Worm (Caenorhabditis elegans): ENCODE data around the gene T05D4.5.

Gene T05D4.5

DNA sequence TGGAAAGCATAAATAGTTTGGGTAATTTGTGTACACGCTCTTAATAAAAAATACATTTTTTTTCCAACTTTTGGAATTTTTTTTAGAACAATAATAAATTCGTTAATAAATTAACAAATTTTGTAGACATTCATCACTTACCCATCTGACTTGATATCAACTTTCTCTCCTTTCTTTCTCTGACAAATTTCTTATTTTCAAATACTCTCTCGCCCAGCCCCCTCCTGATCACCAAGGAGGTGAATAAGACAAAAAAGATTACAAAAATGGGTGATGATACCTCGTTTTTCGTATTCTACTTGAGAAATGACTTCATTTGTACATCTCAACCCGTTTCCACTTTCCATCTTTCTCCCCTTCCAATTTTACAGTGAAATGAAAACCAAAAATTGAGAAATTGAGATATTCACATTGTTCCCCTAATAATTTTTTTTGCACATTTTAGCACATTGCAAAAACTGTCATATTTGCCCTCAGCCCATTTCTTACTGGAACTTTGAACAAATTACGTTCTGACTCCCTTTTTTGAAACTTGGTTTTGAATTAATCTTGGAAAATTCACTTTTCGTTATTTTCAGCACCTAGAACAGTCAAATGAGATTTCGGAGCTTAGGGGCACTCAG, 4.9 kb upstream of the T05D4.5 start, which contains the start of gene osm-7:
Gene osm-7 (plus strand): TSS at position 573 of the 623 bp plus-strand sequence.
- TF ChIP-seq blmp-1 (tag; optimal IDR thresholded peaks at IDR 0.05; ENCODE audit: insufficient read depth): peak; percentile 65
- TF ChIP-seq nhr-23 (tag; optimal IDR thresholded peaks at IDR 0.05): no peak

DNA sequence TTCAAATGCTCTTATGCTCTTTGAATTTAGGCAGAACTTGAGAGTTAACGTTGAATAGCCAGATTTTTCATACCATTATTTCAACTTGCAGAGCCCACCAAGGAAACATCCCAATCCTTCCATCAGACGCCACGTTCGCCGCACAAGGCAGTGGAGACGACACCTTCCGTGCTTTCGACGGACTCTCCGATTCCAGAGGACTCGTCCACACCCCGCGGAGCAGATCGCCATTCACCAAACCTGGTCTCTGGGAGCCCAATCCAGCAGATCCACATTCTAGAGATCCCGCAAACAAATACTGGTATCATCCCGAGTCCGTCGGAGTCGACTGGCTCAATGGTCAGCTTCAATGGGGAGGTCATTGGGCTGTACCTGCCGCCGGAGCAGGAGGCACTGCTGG, 562 bp upstream of the T05D4.5 start:
- TF ChIP-seq elt-1 (tag; optimal IDR thresholded peaks at IDR 0.05) (no peak), mbf-1 (tag; optimal IDR thresholded peaks at IDR 0.05) (no peak), ceh-82 (tag; optimal IDR thresholded peaks at IDR 0.05) (no peak), aly-2 (tag; optimal IDR thresholded peaks at IDR 0.05) (no peak), nhr-23 (tag; optimal IDR thresholded peaks at IDR 0.05) (no peak)

DNA sequence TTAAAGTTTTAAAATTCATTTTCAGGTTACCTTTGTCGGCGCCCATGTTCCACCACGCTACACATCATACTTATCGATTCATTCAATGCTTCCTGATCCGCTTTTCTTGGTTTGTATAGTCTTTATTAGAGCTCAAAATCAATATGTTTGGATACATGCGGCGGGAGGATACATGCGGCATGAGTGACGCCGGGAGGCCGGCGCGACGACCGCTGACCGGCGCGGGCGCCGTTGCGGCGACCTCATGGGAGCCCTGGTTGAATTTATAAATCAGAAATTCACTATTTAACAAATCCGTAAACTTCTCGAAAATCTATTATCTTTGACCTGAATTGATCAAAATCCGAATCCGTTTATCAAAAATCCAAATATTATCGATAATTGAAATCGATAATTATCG, 1.1 kb downstream of the T05D4.5 start:
- TF ChIP-seq snpc-4 (tag; optimal IDR thresholded peaks at IDR 0.05) (no peak), nhr-21 (tag; optimal IDR thresholded peaks at IDR 0.05) (no peak), unc-55 (GFP tag; optimal IDR thresholded peaks at IDR 0.05) (no peak), egl-27 (tag; optimal IDR thresholded peaks at IDR 0.05) (no peak), C34F6.9 (tag; optimal IDR thresholded peaks at IDR 0.05) (no peak), sma-9 (GFP tag; optimal IDR thresholded peaks at IDR 0.05) (no peak), sma-9 (tag; optimal IDR thresholded peaks at IDR 0.05) (no peak), ceh-82 (tag; optimal IDR thresholded peaks at IDR 0.05) (no peak), crh-2 (tag; optimal IDR thresholded peaks at IDR 0.05) (no peak), nhr-25 (tag; optimal IDR thresholded peaks at IDR 0.05) (no peak), Y55F3AM.14 (GFP tag; optimal IDR thresholded peaks at IDR 0.05) (no peak), fos-1 (tag; optimal IDR thresholded peaks at IDR 0.05) (no peak), dmd-4 (tag; optimal IDR thresholded peaks at IDR 0.05) (no peak), lin-13 (GFP tag; optimal IDR thresholded peaks at IDR 0.05) (no peak), elt-1 (tag; optimal IDR thresholded peaks at IDR 0.05) (no peak)

DNA sequence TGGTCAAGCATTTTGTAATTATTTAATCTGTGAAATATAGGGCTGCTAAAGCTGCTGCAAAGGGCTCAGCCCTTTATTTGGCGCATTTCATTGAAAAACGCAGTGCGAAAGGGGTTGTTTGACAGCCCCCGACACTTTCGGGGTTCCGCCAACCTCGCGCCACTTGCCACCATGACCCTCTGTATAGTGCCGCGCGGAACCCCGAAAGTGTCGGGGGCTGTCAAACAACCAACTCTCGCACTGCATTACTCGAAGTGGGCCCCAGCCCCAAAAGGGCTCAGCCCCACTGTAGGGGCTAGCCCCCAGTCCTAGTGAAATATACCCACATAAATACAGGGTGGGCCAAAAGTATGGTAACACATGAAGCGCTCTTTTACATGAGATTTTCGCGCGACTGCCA, 19.6 kb downstream of the T05D4.5 start:
- TF ChIP-seq mdl-1 (tag; optimal IDR thresholded peaks at IDR 0.05): no peak
- TF ChIP-seq nhr-6 (tag; optimal IDR thresholded peaks at IDR 0.05): no peak
- TF ChIP-seq mbf-1 (tag; optimal IDR thresholded peaks at IDR 0.05): no peak
- TF ChIP-seq alr-1 (tag; optimal IDR thresholded peaks at IDR 0.05): no peak

DNA sequence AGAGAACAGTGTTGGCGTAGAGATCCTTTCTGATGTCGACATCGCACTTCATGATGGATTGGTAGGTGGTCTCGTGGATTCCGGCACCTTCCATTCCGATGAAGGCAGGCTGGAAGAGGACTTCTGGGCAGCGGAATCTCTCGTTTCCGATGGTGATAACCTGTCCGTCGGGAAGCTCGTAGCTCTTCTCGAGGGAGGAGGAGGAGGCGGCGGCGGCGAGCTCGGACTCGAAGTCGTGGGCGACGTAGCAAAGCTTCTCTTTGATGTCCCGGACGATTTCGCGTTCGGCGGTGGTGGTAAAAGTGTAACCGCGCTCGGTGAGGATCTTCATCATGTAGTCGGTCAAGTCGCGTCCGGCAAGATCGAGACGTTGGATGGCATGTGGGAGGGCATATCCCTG, 24.2 kb downstream of the T05D4.5 start:
- TF ChIP-seq elt-1 (tag; optimal IDR thresholded peaks at IDR 0.05) (no peak), nhr-11 (tag; optimal IDR thresholded peaks at IDR 0.05) (peak; percentile 24)

DNA sequence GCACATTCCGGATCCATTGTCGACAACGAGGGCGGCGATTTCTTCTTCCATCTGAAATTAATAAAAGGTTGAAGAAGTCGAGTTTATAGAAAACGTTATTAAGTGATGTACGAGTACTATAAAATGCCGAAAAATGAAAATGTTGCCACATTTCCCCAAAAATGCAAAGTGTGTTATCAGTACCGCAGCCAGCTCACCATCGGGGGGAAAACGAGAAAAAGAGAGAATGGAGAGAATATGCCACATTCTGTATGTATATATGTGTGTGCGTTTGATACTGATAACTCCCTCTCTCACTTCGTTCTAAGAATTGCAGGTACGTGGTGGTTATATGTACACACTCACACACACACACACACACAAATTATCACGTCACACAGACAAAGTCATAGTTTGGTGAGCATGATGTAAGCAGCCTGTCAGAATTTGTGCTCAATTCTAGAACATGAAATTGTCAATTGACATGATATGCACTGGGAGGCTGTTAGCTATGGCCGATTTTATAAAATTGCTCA, 25.4 kb downstream of the T05D4.5 start, which contains the start of gene act-5:
Gene act-5 (minus strand): TSS at position 51 of the 515 bp plus-strand sequence.
- no peak for TF ChIP-seq lin-11 (tag; optimal IDR thresholded peaks at IDR 0.05)
- peak; percentile 91 for TF ChIP-seq fos-1 (tag; optimal IDR thresholded peaks at IDR 0.05)
- TF ChIP-seq nhr-129 (tag; optimal IDR thresholded peaks at IDR 0.05): peak; percentile 60
- TF ChIP-seq crh-2 (tag; optimal IDR thresholded peaks at IDR 0.05): peak; percentile 87
- peak; percentile 41 for TF ChIP-seq gmeb-1 (tag; optimal IDR thresholded peaks at IDR 0.05)
- TF ChIP-seq sma-9 (GFP tag; optimal IDR thresholded peaks at IDR 0.05): peak; percentile 71
- TF ChIP-seq sma-9 (tag; optimal IDR thresholded peaks at IDR 0.05): no peak
- TF ChIP-seq F13H6.1 (tag; optimal IDR thresholded peaks at IDR 0.05): peak; percentile 33
- TF ChIP-seq unc-39 (tag; optimal IDR thresholded peaks at IDR 0.05): no peak

DNA sequence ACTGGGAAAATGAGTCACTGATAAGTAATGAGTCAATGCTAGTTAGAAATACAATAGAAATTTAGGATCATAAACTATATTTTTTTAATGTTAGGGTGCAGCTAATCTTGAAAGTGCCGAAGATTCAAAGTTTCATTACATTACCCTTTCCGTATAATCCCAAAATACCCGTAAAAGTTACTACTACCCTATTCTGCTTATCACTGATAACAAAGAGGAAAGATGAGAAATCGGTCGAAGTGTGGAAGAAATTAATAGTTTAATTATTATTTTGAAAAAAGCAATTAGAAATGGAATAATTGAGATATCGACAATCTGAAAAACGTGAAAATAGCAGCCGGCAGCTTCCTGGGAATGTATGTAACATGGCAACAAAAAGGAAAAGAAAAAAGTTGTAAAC, 26.2 kb downstream of the T05D4.5 start:
- TF ChIP-seq fos-1 (tag; optimal IDR thresholded peaks at IDR 0.05): peak; percentile 51
- no peak for TF ChIP-seq nhr-237 (tag; optimal IDR thresholded peaks at IDR 0.05)
- no peak for TF ChIP-seq ztf-4 (tag; optimal IDR thresholded peaks at IDR 0.05)
- no peak for TF ChIP-seq sma-9 (GFP tag; optimal IDR thresholded peaks at IDR 0.05)
- TF ChIP-seq sma-9 (tag; optimal IDR thresholded peaks at IDR 0.05): no peak
